Worm (Caenorhabditis elegans): ENCODE data around the gene slc-28.2.

DNA sequence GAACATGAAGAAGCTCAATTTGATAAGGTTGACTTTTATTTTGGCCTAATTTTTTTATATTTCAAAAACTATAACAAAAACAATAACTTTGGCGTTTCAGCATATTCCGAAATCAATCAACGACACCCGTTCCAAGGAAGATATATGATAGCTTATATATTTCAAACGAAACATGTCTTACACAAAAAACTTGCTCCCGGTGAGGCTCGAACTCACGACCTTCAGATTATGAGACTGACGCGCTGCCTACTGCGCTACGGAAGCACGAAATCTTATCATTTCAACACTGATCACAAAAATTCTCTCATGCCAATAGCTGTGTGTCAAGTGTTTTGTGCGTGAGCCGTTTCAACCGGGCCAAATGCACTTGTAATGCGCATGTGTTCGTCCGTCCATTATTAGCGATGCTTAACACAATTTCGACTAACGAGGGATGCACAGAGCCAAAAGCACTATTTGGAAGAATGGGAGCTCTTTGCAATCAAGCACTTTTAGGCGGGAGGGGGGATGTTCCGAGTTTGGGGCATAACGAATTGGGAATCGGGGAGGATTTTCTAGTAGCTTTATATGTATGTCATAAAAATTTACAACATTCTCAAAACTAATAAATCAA lies 4.8 kb upstream of the slc-28.2 start:
- no peak for TF ChIP-seq tab-1 (GFP tag; IDR thresholded peaks at IDR 0.05)
- no peak for TF ChIP-seq med-1 (GFP tag; optimal IDR thresholded peaks at IDR 0.05; ENCODE audit: insufficient read depth)
- TF ChIP-seq ztf-29 (GFP tag; IDR thresholded peaks at IDR 0.05), result no peak
- no peak for TF ChIP-seq flt-1 (GFP tag; IDR thresholded peaks at IDR 0.05)
- no peak for TF ChIP-seq klf-2 (GFP tag; conservative IDR thresholded peaks at IDR 0.05)
- no peak for TF ChIP-seq ref-1 (GFP tag; conservative IDR thresholded peaks at IDR 0.05)
